Fruit fly (Drosophila melanogaster) S2 (cell line): ENCODE results near the gene prd.

ENCODE experiments used
- CG8478 ChIP-seq: fragments of >200 bp; optimal IDR thresholded peaks from 2 replicates; lab custom pipeline; 2018
- CTCF ChIP-seq, 2 experiments: fragments of >200 bp; optimal IDR thresholded peaks; 2 replicates each; lab custom pipeline; 2018

The prd gene

DNA sequence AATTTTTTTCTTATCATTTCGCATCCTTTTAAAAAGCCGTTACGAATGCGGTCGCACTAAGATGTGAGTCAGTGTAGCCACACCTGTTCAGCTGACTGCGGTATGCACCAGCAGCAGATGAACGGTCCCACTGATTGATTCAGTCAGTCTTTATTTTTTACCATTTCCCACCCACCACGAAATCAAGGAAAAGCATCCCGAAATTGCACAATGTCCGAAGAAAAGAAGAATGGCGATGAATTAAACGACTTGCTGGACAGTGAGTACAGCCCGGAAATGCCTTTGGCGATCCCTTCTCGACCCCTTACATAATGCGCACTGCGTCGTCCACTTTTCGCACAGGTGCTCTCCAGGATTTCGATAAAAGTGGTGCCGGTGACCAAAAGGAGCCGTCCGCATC is 8.0 kb upstream of the prd start:
- TF ChIP-seq CG8478 (lab: Kevin White, UChicago) (no peak), CTCF (optimal IDR thresholded peaks at IDR 0.05; lab: Kevin White, UChicago) (no peak)

DNA sequence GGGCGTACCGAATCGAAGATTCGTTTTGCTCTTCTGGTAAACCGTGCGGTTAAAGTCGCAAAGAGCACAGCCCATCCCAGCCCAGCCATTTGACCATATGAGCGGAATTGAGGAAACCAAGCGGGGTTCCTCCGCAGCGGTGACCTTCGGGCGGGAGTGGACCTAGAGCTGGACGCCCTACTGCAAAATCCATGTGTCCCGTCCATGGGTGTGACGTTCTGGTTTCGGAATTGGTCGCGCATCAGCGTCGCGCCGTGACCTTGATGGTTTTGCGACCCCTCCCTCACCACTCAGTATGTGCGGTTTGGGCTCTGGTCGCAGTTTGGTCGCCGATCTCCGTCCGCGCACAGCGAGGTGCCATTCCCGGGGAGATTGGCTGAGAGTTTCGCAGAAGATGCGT is 7.1 kb upstream of the prd start:
- no peak for TF ChIP-seq CTCF (optimal IDR thresholded peaks at IDR 0.05; lab: Kevin White, UChicago)
- TF ChIP-seq CG8478 (lab: Kevin White, UChicago): no peak

DNA sequence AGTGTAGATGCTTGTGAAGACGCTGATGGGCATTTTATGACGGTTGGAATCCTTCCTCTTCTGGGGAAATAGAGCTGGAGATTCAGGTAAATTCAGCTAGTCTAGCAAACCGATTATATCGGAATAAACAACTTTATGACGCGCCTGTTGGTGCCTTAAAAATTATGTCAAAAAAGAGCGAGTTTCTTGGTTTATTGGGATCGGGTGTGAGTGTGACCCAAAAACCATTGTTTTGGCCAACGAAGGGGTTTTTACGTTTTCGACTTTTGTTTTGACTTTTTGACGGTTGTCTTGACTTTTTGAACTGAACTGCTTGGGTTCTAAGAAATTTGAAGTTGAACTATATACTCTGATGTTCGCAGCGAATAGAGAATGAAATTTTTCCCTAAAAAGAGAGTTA is 6.4 kb upstream of the prd start:
- TF ChIP-seq CG8478 (lab: Kevin White, UChicago) (no peak), CTCF (optimal IDR thresholded peaks at IDR 0.05; lab: Kevin White, UChicago) (no peak)

dm6 chr2L:12091522-12091921 is 5.9 kb upstream of the prd start, which contains the start of gene Pex19:
Gene Pex19, plus strand, starts transcription at chr2L:12091822.
- no peak for TF ChIP-seq CTCF (optimal IDR thresholded peaks at IDR 0.05; lab: Kevin White, UChicago)
- no peak for TF ChIP-seq CG8478 (lab: Kevin White, UChicago)

dm6 chr2L:12089145-12089544 is 3.5 kb upstream of the prd start:
- TF ChIP-seq CG8478 (lab: Kevin White, UChicago) (no peak), CTCF (optimal IDR thresholded peaks at IDR 0.05; lab: Kevin White, UChicago) (no peak)

DNA sequence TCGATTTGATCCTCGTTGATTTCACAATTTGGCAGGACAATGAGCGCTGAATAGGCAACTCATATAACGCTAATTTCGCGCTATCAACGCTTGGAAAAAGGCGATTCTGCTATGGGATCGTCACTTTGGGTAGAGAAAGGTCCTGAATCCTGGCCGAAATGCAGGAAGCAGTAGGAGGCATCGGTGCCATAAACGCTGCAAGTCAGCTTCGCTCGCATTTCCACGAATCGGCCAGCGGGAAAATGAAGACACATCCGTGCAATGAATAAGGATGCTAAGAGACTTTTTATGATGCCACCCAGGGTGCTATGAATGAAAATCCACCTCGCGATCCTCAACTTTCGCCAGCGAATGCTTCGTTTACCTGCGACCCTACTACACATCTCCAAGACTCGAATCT is 1.8 kb upstream of the prd start:
- TF ChIP-seq CG8478 (lab: Kevin White, UChicago): no peak
- no peak for TF ChIP-seq CTCF (optimal IDR thresholded peaks at IDR 0.05; lab: Kevin White, UChicago)

DNA sequence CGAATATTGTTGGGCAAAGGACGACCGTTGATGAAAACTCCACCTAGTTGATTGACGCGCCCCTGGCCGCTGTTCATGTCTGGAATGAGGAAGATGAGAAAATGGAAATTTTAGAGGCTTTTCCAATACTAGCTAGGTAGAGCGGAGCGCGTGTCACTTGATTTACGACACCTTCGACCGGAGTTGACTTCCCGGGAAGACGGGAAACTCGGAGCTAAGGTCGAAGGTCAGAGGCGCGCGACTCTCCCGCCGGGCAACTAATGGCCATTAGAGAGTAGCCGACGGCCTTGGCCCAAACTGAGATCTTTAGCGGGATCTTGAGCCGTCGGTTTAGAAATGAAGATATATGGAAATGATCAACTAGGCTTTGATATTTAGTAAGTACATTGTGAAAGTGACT is 617 bp downstream of the prd start:
- TF ChIP-seq CTCF (optimal IDR thresholded peaks at IDR 0.05; lab: Kevin White, UChicago): no peak
- TF ChIP-seq CG8478 (lab: Kevin White, UChicago): no peak

DNA sequence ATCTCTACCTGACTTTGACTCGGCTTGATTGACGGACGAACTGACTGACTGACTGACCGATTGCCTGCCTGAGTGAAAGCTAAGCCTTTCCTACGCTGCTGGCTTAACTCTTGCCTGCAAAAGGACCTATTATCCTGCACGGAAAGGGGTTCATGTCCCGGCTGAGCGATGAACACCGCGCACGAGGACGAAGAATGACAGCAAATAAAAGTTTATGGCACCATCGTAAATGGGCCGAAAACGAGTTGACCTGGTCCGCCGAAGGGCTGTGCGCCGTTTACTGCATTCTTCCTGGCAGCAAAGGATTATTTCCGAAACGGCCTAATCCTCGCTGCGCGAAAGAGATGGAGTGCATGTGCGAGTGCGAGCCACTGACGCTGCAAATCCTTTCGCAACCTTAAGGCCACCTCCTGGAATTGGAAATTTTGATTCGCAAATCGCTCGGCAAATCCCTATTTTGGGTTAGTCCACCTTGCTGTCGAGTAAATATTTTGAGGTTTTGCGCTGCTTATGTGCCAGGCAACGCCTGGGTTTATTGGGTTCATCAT is 4.4 kb downstream of the prd start:
- no peak for TF ChIP-seq CG8478 (lab: Kevin White, UChicago)

DNA sequence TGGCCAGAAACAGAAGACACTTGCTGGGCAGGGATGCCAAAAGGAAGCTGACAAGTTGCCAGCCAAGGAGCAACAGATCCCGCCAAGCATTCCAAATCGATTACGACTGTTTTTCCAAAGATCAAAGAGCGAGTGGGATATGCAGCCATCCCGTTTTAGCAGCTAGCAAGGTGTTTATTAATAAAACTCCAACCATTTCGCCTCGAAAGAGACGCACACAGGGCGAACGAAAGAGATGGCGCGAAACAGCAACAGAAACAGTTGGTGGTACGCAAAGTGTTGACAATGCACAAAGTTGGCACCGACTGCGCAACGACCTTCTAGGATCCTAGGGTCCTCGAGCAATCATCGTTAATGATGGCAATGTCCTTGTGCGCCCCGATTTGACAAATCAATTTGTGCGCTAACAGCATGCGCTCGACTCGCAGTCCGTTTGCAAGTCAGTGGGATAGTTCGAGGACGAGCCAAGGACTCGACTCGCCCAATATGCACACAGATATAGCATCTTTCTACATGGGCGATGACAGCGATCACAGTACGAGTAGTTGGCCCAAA is 5.7 kb downstream of the prd start:
- TF ChIP-seq CTCF (optimal IDR thresholded peaks at IDR 0.05; lab: Kevin White, UChicago): no peak
- no peak for TF ChIP-seq CG8478 (lab: Kevin White, UChicago)

- TF ChIP-seq CTCF (optimal IDR thresholded peaks at IDR 0.05; lab: Kevin White, UChicago): no peak
- no peak for TF ChIP-seq CG8478 (lab: Kevin White, UChicago)
Observed at dm6 chr2L:12078695-12079094, 6.9 kb downstream of the prd start.

- peak; percentile 73 to 77 for TF ChIP-seq CTCF (optimal IDR thresholded peaks at IDR 0.05; lab: Kevin White, UChicago)
- TF ChIP-seq CG8478 (lab: Kevin White, UChicago): no peak
Observed at dm6 chr2L:12078123-12078658, 7.4 kb downstream of the prd start.

DNA sequence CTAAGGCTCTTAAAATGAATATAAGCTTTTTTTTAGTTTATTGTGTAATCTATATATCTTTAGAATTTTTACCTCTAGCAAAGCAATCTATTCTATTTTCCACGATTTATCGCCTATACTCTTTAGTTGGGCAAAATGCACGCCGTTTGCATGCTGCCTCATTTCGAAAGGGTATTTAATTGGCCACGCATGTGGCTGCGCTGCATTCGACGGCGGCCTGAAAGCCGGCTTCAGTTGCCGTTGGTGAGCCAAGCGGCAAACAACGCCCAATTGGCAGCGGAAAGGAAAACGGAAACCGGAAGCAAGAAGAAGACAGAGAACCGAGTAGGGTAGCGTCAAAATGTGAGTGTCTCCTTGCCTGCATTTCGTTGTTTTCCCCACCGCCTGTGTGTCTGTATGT is 9.8 kb downstream of the prd start, which contains the start of gene CG14947:
Gene CG14947, plus strand, starts transcription at position 251 of the 400 bp plus-strand sequence.
- TF ChIP-seq CG8478 (lab: Kevin White, UChicago) (no peak), CTCF (optimal IDR thresholded peaks at IDR 0.05; lab: Kevin White, UChicago) (no peak)

DNA sequence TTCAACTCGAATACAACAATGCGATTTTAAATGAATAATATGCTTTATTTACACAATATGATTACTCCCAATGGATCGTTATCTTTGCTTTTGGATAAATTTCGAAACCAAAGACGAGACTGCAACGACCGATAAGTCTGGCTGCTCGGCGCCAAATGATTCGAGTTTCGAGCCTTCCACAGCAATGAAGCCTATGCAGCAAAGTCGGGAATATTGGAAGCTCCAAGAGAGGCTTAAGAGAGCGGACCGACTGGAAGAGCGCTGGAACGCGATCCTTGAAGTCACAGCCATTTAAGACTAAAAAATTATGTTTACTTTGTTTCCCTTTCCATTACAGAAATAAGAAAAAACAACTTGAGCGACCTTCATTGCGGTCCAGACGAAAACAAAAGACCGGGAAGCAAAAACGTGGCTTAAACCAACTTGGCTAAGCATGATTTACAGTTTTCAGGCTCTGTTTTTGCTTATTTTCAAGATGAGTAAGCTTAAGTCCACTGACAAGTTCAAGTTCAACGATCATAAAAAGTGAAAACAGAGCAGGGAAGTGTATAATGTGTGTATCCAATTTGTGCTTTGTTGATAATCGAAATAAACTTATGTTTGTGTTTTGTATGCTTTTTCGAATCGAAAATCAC is 18.9 kb downstream of the prd start, which contains the start of gene firl:
Gene firl, minus strand, starts transcription at position 159 of the 635 bp plus-strand sequence.
- TF ChIP-seq CTCF (optimal IDR thresholded peaks at IDR 0.05; lab: Kevin White, UChicago) (no peak), CG8478 (lab: Kevin White, UChicago) (no peak)

DNA sequence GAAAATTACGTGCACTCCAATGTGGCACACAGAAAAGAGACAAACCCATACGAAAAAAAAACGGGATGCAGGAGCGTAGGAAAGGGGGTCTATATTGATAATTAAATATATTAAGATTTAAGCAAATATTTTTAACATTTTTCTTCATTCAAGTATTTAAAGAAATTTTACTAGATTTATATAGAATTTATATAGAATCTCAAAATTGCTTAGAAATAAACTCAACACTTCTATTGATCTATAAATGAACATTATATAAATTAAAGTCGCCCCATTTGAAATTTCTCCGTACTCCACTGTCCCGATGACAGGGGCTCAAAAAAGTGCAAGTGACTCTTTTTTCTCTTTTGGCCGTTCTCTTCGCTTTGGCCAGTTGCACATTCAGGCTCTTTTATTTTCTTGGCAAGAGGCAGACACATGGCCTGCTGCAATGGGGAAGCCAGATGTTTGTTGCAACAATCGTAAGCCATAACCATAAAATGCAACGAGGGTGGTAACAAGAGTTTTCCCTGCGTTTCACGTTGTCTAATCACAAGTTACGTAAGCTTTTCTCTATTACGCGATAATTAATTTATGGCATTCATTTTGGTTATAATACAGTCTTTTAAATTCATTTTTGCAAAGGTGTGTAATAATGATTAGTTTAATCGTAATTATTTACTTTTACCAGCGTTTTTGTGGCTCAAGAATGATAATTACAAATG is 19.8 kb downstream of the prd start:
- TF ChIP-seq CG8478 (lab: Kevin White, UChicago) (no peak), CTCF (optimal IDR thresholded peaks at IDR 0.05; lab: Kevin White, UChicago) (no peak)

- TF ChIP-seq CG8478 (lab: Kevin White, UChicago) (no peak), CTCF (optimal IDR thresholded peaks at IDR 0.05; lab: Kevin White, UChicago) (no peak)
Observed at dm6 chr2L:12063035-12063434, 22.6 kb downstream of the prd start, which contains the start of gene Rab3-GAP. Gene Rab3-GAP, minus strand, starts transcription at chr2L:12063184.
